Worm (Caenorhabditis elegans): ENCODE data around the gene samp-1.

- no peak for TF ChIP-seq fos-1 (tag; optimal IDR thresholded peaks at IDR 0.05)
- TF ChIP-seq pqm-1 (tag; optimal IDR thresholded peaks at IDR 0.05) = no peak
These were observed 22.7 kb upstream of the samp-1 start for ce11 chrII:11279971-11280370.
